Fruit fly (Drosophila melanogaster): ENCODE data around the gene CG44194.

The CG44194 gene

DNA sequence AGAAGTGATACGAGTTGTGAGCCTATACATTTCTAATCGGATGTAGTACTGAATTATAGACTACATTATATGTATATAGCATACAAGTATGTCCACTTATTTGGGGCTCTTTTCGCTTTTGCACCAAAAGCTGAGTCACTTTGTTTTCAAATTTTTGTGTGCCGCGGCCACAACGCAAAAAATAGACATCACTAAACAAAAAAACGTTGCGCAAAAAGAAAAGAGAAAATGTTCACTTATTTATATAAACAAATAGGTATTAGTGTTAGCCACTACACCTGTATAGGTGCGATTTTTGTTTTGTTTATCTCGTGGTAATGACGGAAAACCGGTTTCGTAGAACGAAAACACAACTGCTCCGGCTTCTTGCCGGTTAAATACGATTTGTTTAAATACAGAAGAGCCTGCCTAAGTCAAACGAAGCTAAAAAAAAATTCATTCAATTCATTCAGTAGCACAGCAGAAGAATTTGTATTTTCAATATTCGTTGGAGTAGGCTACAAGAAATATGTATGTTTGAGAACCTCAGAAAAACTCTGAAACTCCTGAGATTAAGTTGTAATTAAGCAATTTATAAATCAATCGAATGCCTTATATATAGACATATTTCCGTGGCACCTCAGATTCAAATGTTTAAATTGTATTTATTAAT is 14.4 kb downstream of the CG44194 start:
- no peak for TF ChIP-seq Dif (GFP tag; optimal IDR thresholded peaks at IDR 0.05; ENCODE audit: partially characterized antibody)
- no peak for TF ChIP-seq dsf (GFP tag; optimal IDR thresholded peaks at IDR 0.05; ENCODE audit: borderline replicate concordance)
- TF ChIP-seq N (GFP tag; optimal IDR thresholded peaks at IDR 0.05), result no peak
- TF ChIP-seq Hr78 (GFP tag; optimal IDR thresholded peaks at IDR 0.05), result no peak
- no peak for TF ChIP-seq CG9705 (GFP tag; optimal IDR thresholded peaks at IDR 0.05)
- TF ChIP-seq psq (GFP tag; optimal IDR thresholded peaks at IDR 0.05), result no peak
- TF ChIP-seq Dfd (GFP tag; optimal IDR thresholded peaks at IDR 0.05), result no peak
- no peak for TF ChIP-seq sv (GFP tag; optimal IDR thresholded peaks at IDR 0.05)
- no peak for TF ChIP-seq jim (GFP tag; optimal IDR thresholded peaks at IDR 0.05)
- no peak for TF ChIP-seq ey (GFP tag; optimal IDR thresholded peaks at IDR 0.05)
- TF ChIP-seq OdsH (GFP tag; optimal IDR thresholded peaks at IDR 0.05), result no peak
- no peak for TF ChIP-seq dl (GFP tag; optimal IDR thresholded peaks at IDR 0.05; ENCODE audit: insufficient read depth in 1 of 2, partially characterized antibody in 2 of 2)
- no peak for TF ChIP-seq Hr83 (GFP tag; optimal IDR thresholded peaks at IDR 0.05; ENCODE audit: poor library complexity, severe bottlenecking)
- no peak for TF ChIP-seq woc (GFP tag; optimal IDR thresholded peaks at IDR 0.05)
- TF ChIP-seq rgr (GFP tag; optimal IDR thresholded peaks at IDR 0.05), result no peak
- no peak for TF ChIP-seq sage (GFP tag; optimal IDR thresholded peaks at IDR 0.05)
- TF ChIP-seq CrebA (GFP tag; optimal IDR thresholded peaks at IDR 0.05; ENCODE audit: borderline replicate concordance), result no peak
- no peak for TF ChIP-seq Rel (GFP tag; optimal IDR thresholded peaks at IDR 0.05)
- TF ChIP-seq Rel (tag; optimal IDR thresholded peaks at IDR 0.05), result no peak
- TF ChIP-seq Myc (optimal IDR thresholded peaks at IDR 0.05), result no peak

DNA sequence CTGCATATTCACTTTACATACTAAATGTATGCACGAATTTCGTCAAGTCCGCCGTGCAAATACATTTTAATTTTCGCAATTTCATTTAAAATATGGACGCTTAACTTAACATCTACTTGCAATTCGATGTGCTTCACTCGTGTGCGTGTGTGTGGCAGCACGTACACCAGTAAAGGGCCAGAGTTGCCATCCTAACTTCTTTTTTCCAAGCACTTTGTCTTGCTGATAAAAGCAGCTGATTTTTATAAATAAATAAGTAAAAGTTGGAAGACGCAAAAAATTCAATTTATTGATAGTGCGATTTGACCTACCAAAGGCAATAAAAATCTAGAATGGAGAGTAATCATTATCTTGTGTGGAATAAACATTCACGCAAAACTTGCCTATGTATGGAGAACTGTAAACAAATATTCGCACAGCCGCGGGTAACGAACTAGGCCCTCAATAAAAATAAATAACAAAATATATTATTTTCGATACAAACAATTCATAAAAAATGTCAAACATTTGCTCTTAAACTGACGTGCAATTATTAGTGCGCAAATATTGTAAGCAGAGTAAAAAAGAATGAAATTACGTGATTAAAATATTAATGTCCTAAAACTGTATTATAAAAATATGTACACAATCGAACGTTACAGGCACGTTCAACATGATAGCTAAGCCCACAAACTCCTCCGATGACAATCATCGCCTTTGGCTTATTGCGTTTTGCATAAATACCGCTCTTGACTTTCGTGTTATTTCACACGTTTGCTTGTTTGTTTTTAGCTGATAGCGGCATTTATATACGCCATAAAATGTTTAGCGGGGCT is 15.2 kb downstream of the CG44194 start:
- TF ChIP-seq rgr (GFP tag; optimal IDR thresholded peaks at IDR 0.05) (peak; percentile 67), Hr83 (GFP tag; optimal IDR thresholded peaks at IDR 0.05; ENCODE audit: poor library complexity, severe bottlenecking) (peak; percentile 30), Dif (GFP tag; optimal IDR thresholded peaks at IDR 0.05; ENCODE audit: partially characterized antibody) (no peak), Dfd (GFP tag; optimal IDR thresholded peaks at IDR 0.05) (no peak), pan (optimal IDR thresholded peaks at IDR 0.05) (no peak), OdsH (GFP tag; optimal IDR thresholded peaks at IDR 0.05) (peak; percentile 62), Hr78 (GFP tag; optimal IDR thresholded peaks at IDR 0.05) (no peak), CG32264 (GFP tag; optimal IDR thresholded peaks at IDR 0.05) (no peak), Mio (GFP tag; optimal IDR thresholded peaks at IDR 0.05) (no peak), HLH106 (tag; optimal IDR thresholded peaks at IDR 0.05) (peak; percentile 70), dmrt93B (GFP tag; optimal IDR thresholded peaks at IDR 0.05) (no peak), sage (GFP tag; optimal IDR thresholded peaks at IDR 0.05) (peak; percentile 43), jim (GFP tag; optimal IDR thresholded peaks at IDR 0.05) (no peak), N (GFP tag; optimal IDR thresholded peaks at IDR 0.05) (no peak), fru (GFP tag; optimal IDR thresholded peaks at IDR 0.05) (peak; percentile 63), Rel (GFP tag; optimal IDR thresholded peaks at IDR 0.05) (no peak), Rel (tag; optimal IDR thresholded peaks at IDR 0.05) (peak; percentile 54), Vsx2 (GFP tag; optimal IDR thresholded peaks at IDR 0.05; ENCODE audit: partially characterized antibody) (no peak), Sp1 (GFP tag; optimal IDR thresholded peaks at IDR 0.05) (peak; percentile 61), CG9705 (GFP tag; optimal IDR thresholded peaks at IDR 0.05) (peak; percentile 33), CrebA (GFP tag; optimal IDR thresholded peaks at IDR 0.05; ENCODE audit: borderline replicate concordance) (no peak), ey (GFP tag; optimal IDR thresholded peaks at IDR 0.05) (peak; percentile 43), brk (GFP tag; optimal IDR thresholded peaks at IDR 0.05) (peak; percentile 45), sv (GFP tag; optimal IDR thresholded peaks at IDR 0.05) (peak; percentile 47), foxo (GFP tag; optimal IDR thresholded peaks at IDR 0.05) (peak in 1 of 2 experiments; percentile 65), psq (GFP tag; optimal IDR thresholded peaks at IDR 0.05) (peak; percentile 60), Jra (GFP tag; optimal IDR thresholded peaks at IDR 0.05) (no peak), woc (GFP tag; optimal IDR thresholded peaks at IDR 0.05) (peak; percentile 59), tai (GFP tag; optimal IDR thresholded peaks at IDR 0.05) (no peak), h (GFP tag; optimal IDR thresholded peaks at IDR 0.05) (peak; percentile 62), br (GFP tag; optimal IDR thresholded peaks at IDR 0.05) (peak; percentile 38), Hnf4 (GFP tag; optimal IDR thresholded peaks at IDR 0.05) (peak; percentile 24), usp (GFP tag; optimal IDR thresholded peaks at IDR 0.05) (no peak)

Data from whole organism, wandering third instar larva.